Worm (Caenorhabditis elegans) whole organism, young adult: ENCODE measurements around the gene C27D8.3.

Source experiments
- B0019.2 ChIP-seq: fragments of 200-800 bp; sonication (Bioruptor generic); conservative IDR thresholded peaks from 2 replicates; pipeline ENCODE4 v1.3.6; 2022; ENCODE audit warnings: missing genetic modification reagents, missing genetic modification characterization, missing compliant biosample characterization
- B0336.3 ChIP-seq: fragments of 200-800 bp; sonication (Bioruptor generic); IDR thresholded peaks from 2 replicates; pipeline ENCODE4 v1.3.6; 2022; ENCODE audit warnings: missing genetic modification characterization, missing compliant biosample characterization
- F10E7.11 ChIP-seq: sonication (generic microtip); optimal IDR thresholded peaks from 2 replicates; lab custom pipeline; 2017; ENCODE audit warnings: mild to moderate bottlenecking, missing genetic modification characterization, moderate library complexity, missing compliant biosample characterization
- F23B12.7 ChIP-seq: sonication (generic microtip); optimal IDR thresholded peaks from 2 replicates; lab custom pipeline; 2017; ENCODE audit warnings: missing genetic modification characterization, mild to moderate bottlenecking, missing compliant biosample characterization, antibody characterized with exemption, moderate library complexity; ENCODE audit not compliant: insufficient read depth
- F33H1.4 ChIP-seq: fragments of 200-800 bp; sonication (Bioruptor generic); IDR thresholded peaks from 2 replicates; pipeline ENCODE4 v1.3.6; 2022; ENCODE audit warnings: missing genetic modification reagents, missing genetic modification characterization, missing compliant biosample characterization
- F39B2.1 ChIP-seq: fragments of 200-800 bp; sonication (Bioruptor generic); IDR thresholded peaks from 2 replicates; pipeline ENCODE4 v1.3.6; 2022; ENCODE audit warnings: missing genetic modification reagents, missing genetic modification characterization, missing compliant biosample characterization
- F52B5.7 ChIP-seq: sonication (generic microtip); optimal IDR thresholded peaks from 2 replicates; lab custom pipeline; 2016; ENCODE audit warnings: mild to moderate bottlenecking, missing genetic modification characterization, missing compliant biosample characterization
- F57A8.1 ChIP-seq: fragments of 200-800 bp; sonication (Bioruptor generic); optimal IDR thresholded peaks from 2 replicates; lab custom pipeline; 2018; ENCODE audit warnings: mild to moderate bottlenecking, missing genetic modification characterization, moderate library complexity, missing compliant biosample characterization
- ama-1 ChIP-seq, 3 experiments: fragments of 150-350 bp in 1 of 3; sonication (generic microtip) in 2 of 3; optimal IDR thresholded peaks; 2 replicates each; lab custom pipeline; 2014 to 2018; ENCODE audit warnings: missing biosample characterization in 2 of 3, missing genetic modification characterization in 2 of 3, missing genetic modification reagents in 2 of 3
- athp-1 ChIP-seq: sonication (generic microtip); optimal IDR thresholded peaks from 2 replicates; lab custom pipeline; 2017; ENCODE audit warnings: mild to moderate bottlenecking, missing genetic modification characterization, missing compliant biosample characterization
- attf-5 ChIP-seq: fragments of 200-800 bp; sonication (Bioruptor generic); optimal IDR thresholded peaks from 2 replicates; lab custom pipeline; 2018; ENCODE audit warnings: mild to moderate bottlenecking, missing genetic modification characterization, missing compliant biosample characterization
- attf-6 ChIP-seq: fragments of 200-800 bp; sonication (Bioruptor generic); IDR thresholded peaks from 2 replicates; pipeline ENCODE4 v1.3.6; 2022; ENCODE audit warnings: missing genetic modification reagents, missing genetic modification characterization, missing compliant biosample characterization
- bed-1 ChIP-seq: fragments of 200-800 bp; sonication (Bioruptor generic); IDR thresholded peaks from 2 replicates; pipeline ENCODE4 v1.3.6; 2022; ENCODE audit warnings: missing genetic modification reagents, missing genetic modification characterization, missing compliant biosample characterization
- ccch-3 ChIP-seq: fragments of 200-800 bp; sonication (Bioruptor generic); optimal IDR thresholded peaks from 2 replicates; lab custom pipeline; 2018; ENCODE audit warnings: mild to moderate bottlenecking, missing genetic modification characterization, missing compliant biosample characterization
- ceh-58 ChIP-seq: fragments of 200-800 bp; sonication (Bioruptor generic); IDR thresholded peaks from 2 replicates; pipeline ENCODE4 v1.3.6; 2022; ENCODE audit warnings: missing genetic modification characterization, missing compliant biosample characterization
- ceh-79 ChIP-seq: sonication (generic microtip); optimal IDR thresholded peaks from 2 replicates; lab custom pipeline; 2017; ENCODE audit warnings: mild to moderate bottlenecking, missing genetic modification characterization, missing compliant biosample characterization
- ceh-91 ChIP-seq: fragments of 200-800 bp; sonication (Bioruptor generic); IDR thresholded peaks from 2 replicates; pipeline ENCODE4 v1.3.6; 2022; ENCODE audit warnings: missing genetic modification reagents, missing genetic modification characterization, missing compliant biosample characterization
- chd-7 ChIP-seq: sonication (generic microtip); optimal IDR thresholded peaks from 2 replicates; lab custom pipeline; 2016; ENCODE audit warnings: mild to moderate bottlenecking, missing genetic modification characterization, moderate library complexity, missing compliant biosample characterization
- dpff-1 ChIP-seq: sonication (generic microtip); optimal IDR thresholded peaks from 2 replicates; lab custom pipeline; 2017; ENCODE audit warnings: mild to moderate bottlenecking, missing genetic modification characterization, missing compliant biosample characterization
- efl-1 ChIP-seq: fragments of 150-350 bp; optimal IDR thresholded peaks from 2 replicates; lab custom pipeline; 2014; ENCODE audit warnings: missing biosample characterization, missing genetic modification reagents, missing genetic modification characterization
- ekl-4 ChIP-seq: fragments of 200-800 bp; sonication (Bioruptor generic); IDR thresholded peaks from 2 replicates; pipeline ENCODE4 v1.3.6; 2022; ENCODE audit warnings: missing genetic modification reagents, missing genetic modification characterization, missing compliant biosample characterization
- fkh-3 ChIP-seq: sonication (generic microtip); optimal IDR thresholded peaks from 2 replicates; lab custom pipeline; 2016; ENCODE audit warnings: mild to moderate bottlenecking, missing genetic modification characterization, missing compliant biosample characterization
- gei-17 ChIP-seq: fragments of 200-800 bp; sonication (Bioruptor generic); optimal IDR thresholded peaks from 2 replicates; lab custom pipeline; 2018; ENCODE audit warnings: mild to moderate bottlenecking, missing genetic modification characterization, missing compliant biosample characterization
- him-1 ChIP-seq: sonication (generic microtip); optimal IDR thresholded peaks from 2 replicates; lab custom pipeline; 2016; ENCODE audit warnings: missing genotype, missing genetic modification reagents, missing genetic modification characterization, missing compliant biosample characterization
- hlh-12 ChIP-seq: sonication (generic microtip); optimal IDR thresholded peaks from 2 replicates; lab custom pipeline; 2016; ENCODE audit warnings: missing genetic modification characterization, missing compliant biosample characterization
- hmg-20 ChIP-seq: fragments of 200-800 bp; sonication (Bioruptor generic); IDR thresholded peaks from 2 replicates; pipeline ENCODE4 v1.3.6; 2022; ENCODE audit warnings: missing genetic modification reagents, missing genetic modification characterization, missing compliant biosample characterization
- lag-1 ChIP-seq: fragments of 200-800 bp; sonication (Bioruptor generic); IDR thresholded peaks from 2 replicates; pipeline ENCODE4 v1.3.6; 2022; ENCODE audit warnings: missing genetic modification reagents, missing genetic modification characterization, missing compliant biosample characterization
- lsl-1 ChIP-seq: fragments of 200-800 bp; sonication (Bioruptor generic); optimal IDR thresholded peaks from 2 replicates; lab custom pipeline; 2018; ENCODE audit warnings: mild to moderate bottlenecking, missing genetic modification characterization, moderate library complexity, missing compliant biosample characterization
- nfya-2 ChIP-seq: fragments of 200-800 bp; sonication (Bioruptor generic); IDR thresholded peaks from 2 replicates; pipeline ENCODE4 v1.3.6; 2022; ENCODE audit warnings: missing genetic modification reagents, missing genetic modification characterization, missing compliant biosample characterization
- nhr-120 ChIP-seq: fragments of 200-800 bp; sonication (Bioruptor generic); IDR thresholded peaks from 2 replicates; pipeline ENCODE4 v1.3.6; 2022; ENCODE audit warnings: missing genetic modification characterization, missing compliant biosample characterization
- nhr-179 ChIP-seq: sonication (generic microtip); optimal IDR thresholded peaks from 2 replicates; lab custom pipeline; 2016; ENCODE audit warnings: mild to moderate bottlenecking, missing genetic modification characterization, missing compliant biosample characterization
- nhr-27 ChIP-seq: fragments of 200-800 bp; sonication (Bioruptor generic); optimal IDR thresholded peaks from 2 replicates; lab custom pipeline; 2018; ENCODE audit warnings: mild to moderate bottlenecking, missing genetic modification characterization, moderate library complexity, missing compliant biosample characterization
- nhr-80 ChIP-seq: sonication (generic microtip); optimal IDR thresholded peaks from 2 replicates; lab custom pipeline; 2016; ENCODE audit warnings: missing genetic modification characterization, missing compliant biosample characterization
- pbrm-1 ChIP-seq: fragments of 200-800 bp; sonication (Bioruptor generic); IDR thresholded peaks from 2 replicates; pipeline ENCODE4 v1.3.6; 2022; ENCODE audit warnings: missing genetic modification reagents, missing genetic modification characterization, missing compliant biosample characterization
- repo-1 ChIP-seq: sonication (generic microtip); optimal IDR thresholded peaks from 2 replicates; lab custom pipeline; 2017; ENCODE audit warnings: mild to moderate bottlenecking, missing genetic modification characterization, missing compliant biosample characterization
- rpc-1 ChIP-seq, 2 experiments: fragments of 150-350 bp in 1 of 2; sonication (generic microtip) in 1 of 2; optimal IDR thresholded peaks; 2 replicates each; lab custom pipeline; 2014 to 2018; ENCODE audit warnings: missing biosample characterization in 1 of 2, missing genetic modification characterization in 1 of 2, missing genetic modification reagents in 1 of 2, missing genotype in 1 of 2
- snpc-3.4 ChIP-seq: sonication (generic microtip); optimal IDR thresholded peaks from 2 replicates; lab custom pipeline; 2017; ENCODE audit warnings: missing genetic modification characterization, mild to moderate bottlenecking, missing compliant biosample characterization, antibody characterized with exemption, moderate library complexity, missing genotype, missing genetic modification reagents
- snpc-4 ChIP-seq, 5 experiments: fragments of 150-350 bp in 1 of 5; sonication (generic microtip) in 4 of 5; optimal IDR thresholded peaks; 2 replicates each; lab custom pipeline; 2014 to 2018; ENCODE audit warnings: missing genetic modification characterization in 5 of 5, missing biosample characterization in 3 of 5, antibody characterized with exemption in 2 of 5, mild to moderate bottlenecking in 2 of 5, missing compliant biosample characterization in 2 of 5, missing genotype in 2 of 5, moderate library complexity in 2 of 5, missing genetic modification reagents in 1 of 5
- tbp1 ChIP-seq: fragments of 200-800 bp; sonication (Bioruptor generic); optimal IDR thresholded peaks from 2 replicates; lab custom pipeline; 2018; ENCODE audit warnings: mild to moderate bottlenecking, missing genetic modification characterization, missing compliant biosample characterization
- tbx-9 ChIP-seq: sonication (generic microtip); optimal IDR thresholded peaks from 2 replicates; lab custom pipeline; 2016; ENCODE audit warnings: borderline replicate concordance, missing genetic modification characterization, inconsistent platforms, missing compliant biosample characterization
- tlf-1 ChIP-seq: fragments of 200-800 bp; sonication (Bioruptor generic); optimal IDR thresholded peaks from 2 replicates; lab custom pipeline; 2018; ENCODE audit warnings: mild to moderate bottlenecking, missing genetic modification characterization, missing compliant biosample characterization
- unc-62 ChIP-seq: fragments of 150-350 bp; optimal IDR thresholded peaks from 2 replicates; lab custom pipeline; 2014; ENCODE audit warnings: missing biosample characterization, missing genetic modification reagents, missing genetic modification characterization
- zfh-2 ChIP-seq: fragments of 200-800 bp; sonication (Bioruptor generic); conservative IDR thresholded peaks from 2 replicates; pipeline ENCODE4 v1.3.6; 2022; ENCODE audit warnings: missing genetic modification reagents, missing genetic modification characterization, missing compliant biosample characterization
- zim-3 ChIP-seq: sonication (generic microtip); optimal IDR thresholded peaks from 2 replicates; lab custom pipeline; 2017; ENCODE audit warnings: mild to moderate bottlenecking, missing genetic modification characterization, moderate library complexity, missing compliant biosample characterization
- ztf-22 ChIP-seq: fragments of 200-800 bp; sonication (Bioruptor generic); optimal IDR thresholded peaks from 2 replicates; lab custom pipeline; 2018; ENCODE audit warnings: mild to moderate bottlenecking, missing genetic modification characterization, moderate library complexity, missing compliant biosample characterization
- ztf-25 ChIP-seq: fragments of 200-800 bp; sonication (Bioruptor generic); IDR thresholded peaks from 2 replicates; pipeline ENCODE4 v1.3.6; 2022; ENCODE audit warnings: missing genetic modification reagents, missing genetic modification characterization, missing compliant biosample characterization

C27D8.3 gene

ce11 chrIV:12748760-12749159 is 37.2 kb upstream of the C27D8.3 start:
- TF ChIP-seq F10E7.11 (tag; lab: Kevin White, UChicago) (no peak), ekl-4 (GFP tag; lab: Robert Waterston, UW) (no peak), snpc-4 (GFP tag; optimal IDR thresholded peaks at IDR 0.05; lab: Kevin White, UChicago) (no peak), snpc-4 (tag; optimal IDR thresholded peaks at IDR 0.05; lab: Kevin White, UChicago) (no peak), repo-1 (tag; lab: Kevin White, UChicago) (no peak), ccch-3 (GFP tag; lab: Kevin White, UChicago) (no peak), F23B12.7 (tag; lab: Kevin White, UChicago) (no peak), snpc-3.4 (no peak), him-1 (tag; lab: Kevin White, UChicago) (no peak), hmg-20 (GFP tag; lab: Robert Waterston, UW) (no peak), zim-3 (tag; lab: Kevin White, UChicago) (no peak), hlh-12 (tag; lab: Kevin White, UChicago) (no peak), F39B2.1 (GFP tag; lab: Robert Waterston, UW) (no peak), lag-1 (GFP tag; lab: Robert Waterston, UW) (no peak), ama-1 (optimal IDR thresholded peaks at IDR 0.05; lab: Kevin White, UChicago) (no peak), ama-1 (GFP tag; optimal IDR thresholded peaks at IDR 0.05; lab: Kevin White, UChicago) (no peak)

- no peak for TF ChIP-seq ceh-79 (tag; lab: Kevin White, UChicago)
- TF ChIP-seq hmg-20 (GFP tag; lab: Robert Waterston, UW) = no peak
- TF ChIP-seq unc-62 = no peak
- TF ChIP-seq ceh-91 (GFP tag; lab: Robert Waterston, UW) = no peak
- TF ChIP-seq nhr-80 = no peak
- no peak for TF ChIP-seq tbx-9 (tag; lab: Kevin White, UChicago)
- TF ChIP-seq F33H1.4 (GFP tag; lab: Robert Waterston, UW) = no peak
- no peak for TF ChIP-seq gei-17 (GFP tag; lab: Kevin White, UChicago)
- TF ChIP-seq rpc-1 (optimal IDR thresholded peaks at IDR 0.05; lab: Kevin White, UChicago) = no peak
- no peak for TF ChIP-seq rpc-1 (tag; optimal IDR thresholded peaks at IDR 0.05; lab: Kevin White, UChicago)
- no peak for TF ChIP-seq ccch-3 (GFP tag; lab: Kevin White, UChicago)
- no peak for TF ChIP-seq lsl-1
- TF ChIP-seq nhr-179 (tag; lab: Kevin White, UChicago) = no peak
- TF ChIP-seq zfh-2 = no peak
- no peak for TF ChIP-seq attf-5 (GFP tag; lab: Kevin White, UChicago)
- no peak for TF ChIP-seq F57A8.1 (GFP tag; lab: Kevin White, UChicago)
- TF ChIP-seq F52B5.7 = no peak
- no peak for TF ChIP-seq efl-1
- TF ChIP-seq B0336.3 (GFP tag; lab: Robert Waterston, UW) = no peak
- TF ChIP-seq B0019.2 = no peak
- TF ChIP-seq fkh-3 = no peak
These were observed 34.7 kb upstream of the C27D8.3 start, which contains the start of gene inx-6 for ce11 chrIV:12746284-12746683. Gene inx-6 (plus strand): TSS chrIV:12746584.

- TF ChIP-seq tbx-9 (tag; lab: Kevin White, UChicago) (no peak), bed-1 (GFP tag; lab: Robert Waterston, UW) (no peak), ztf-25 (GFP tag; lab: Robert Waterston, UW) (no peak), attf-6 (no peak), hlh-12 (tag; lab: Kevin White, UChicago) (no peak), tbp1 (no peak), snpc-3.4 (no peak), dpff-1 (tag; lab: Kevin White, UChicago) (no peak), nfya-2 (GFP tag; lab: Robert Waterston, UW) (no peak), athp-1 (tag; lab: Kevin White, UChicago) (no peak), chd-7 (tag; lab: Kevin White, UChicago) (no peak), nhr-27 (tag; lab: Kevin White, UChicago) (no peak), pbrm-1 (GFP tag; lab: Robert Waterston, UW) (no peak), nhr-120 (GFP tag; lab: Robert Waterston, UW) (no peak), ceh-58 (GFP tag; lab: Robert Waterston, UW) (no peak), B0336.3 (GFP tag; lab: Robert Waterston, UW) (no peak), unc-62 (no peak), ztf-22 (no peak), tlf-1 (GFP tag; lab: Kevin White, UChicago) (no peak)
These were observed 33.2 kb upstream of the C27D8.3 start, which contains the start of gene C36H8.1 for ce11 chrIV:12744713-12745112. Gene C36H8.1 (minus strand): TSS chrIV:12744813.
